Fruit fly (Drosophila melanogaster) whole organism, prepupa: Measurements from ENCODE around the gene CG14868.

Experiments used
- cyc ChIP-seq: fragments of 200-800 bp; sonication (Bioruptor generic); optimal IDR thresholded peaks from 3 replicates; lab custom pipeline; 2016; ENCODE audit warnings: missing biosample characterization, missing genetic modification characterization
- eg ChIP-seq: fragments of 200-800 bp; sonication (Bioruptor generic); IDR thresholded peaks from 3 replicates; pipeline ENCODE4 v1.3.6; 2022; ENCODE audit warnings: missing biosample characterization, missing genetic modification characterization
- vri ChIP-seq: fragments of 200-800 bp; sonication (Bioruptor generic); optimal IDR thresholded peaks from 3 replicates; lab custom pipeline; 2016; ENCODE audit warnings: missing biosample characterization, mild to moderate bottlenecking, missing genetic modification characterization

DNA sequence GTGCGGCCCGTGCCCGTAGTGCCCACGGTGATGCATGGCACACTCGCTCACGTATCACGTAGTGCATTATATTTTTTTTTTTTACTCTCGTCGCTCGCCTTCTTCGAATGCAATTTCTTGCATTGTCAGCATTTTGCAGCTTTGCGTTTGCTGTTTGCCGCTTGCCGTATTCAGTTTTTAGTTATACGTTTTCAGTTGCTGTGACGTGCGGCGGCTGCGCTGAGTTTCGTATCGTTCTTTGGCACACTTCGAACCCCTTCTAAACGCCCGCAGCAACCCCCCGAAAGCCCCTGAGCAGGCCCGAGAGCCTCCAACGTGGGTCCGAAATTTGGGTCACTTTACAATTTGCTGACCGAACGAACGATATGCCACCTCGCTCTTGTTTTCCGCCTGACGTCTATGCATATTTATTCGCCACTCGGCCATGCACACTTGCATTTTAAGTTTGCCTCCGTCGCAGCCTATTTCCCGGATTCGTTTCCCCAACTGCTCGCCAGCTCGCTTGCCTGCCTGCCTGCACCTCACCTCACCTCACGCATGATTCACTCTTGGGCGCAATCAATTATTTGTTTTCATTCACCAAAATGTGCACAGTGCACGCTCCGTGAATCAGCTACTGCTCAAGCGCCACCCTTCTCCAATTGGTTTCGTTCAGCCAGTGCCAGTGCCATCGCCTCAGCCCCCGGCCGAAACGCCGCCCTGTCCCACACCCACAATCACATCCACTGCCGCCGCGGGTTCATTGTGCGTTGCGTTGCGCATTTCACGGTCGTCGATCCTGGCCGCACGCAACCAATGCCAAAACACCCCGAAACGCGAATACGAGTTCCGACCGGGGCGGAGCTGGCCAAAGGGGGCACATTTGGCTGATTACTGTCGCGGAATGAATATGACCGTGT is 41.2 kb upstream of the CG14868 start:
- no peak for TF ChIP-seq cyc (GFP tag; lab: Kevin White, UChicago)
- no peak for TF ChIP-seq vri
- no peak for TF ChIP-seq eg (GFP tag; lab: Robert Waterston, UW)
